Worm (Caenorhabditis elegans) whole organism, mixed stage, embryonic: ENCODE measurements around the gene ttr-8.
A peak's percentile ranks its signal among the peaks of the same experiment; 100 is the strongest.

Experiments used
- M03D4.4 ChIP-seq: sonication (generic microtip); optimal IDR thresholded peaks from 2 replicates; lab custom pipeline; 2017; ENCODE audit warnings: mild to moderate bottlenecking, missing genetic modification characterization, missing compliant biosample characterization
- blmp-1 ChIP-seq: fragments of 150-350 bp; optimal IDR thresholded peaks from 2 replicates; lab custom pipeline; 2014; ENCODE audit warnings: missing biosample characterization, missing genetic modification characterization
- ceh-39 ChIP-seq: fragments of 150-350 bp; optimal IDR thresholded peaks from 2 replicates; lab custom pipeline; 2014; ENCODE audit warnings: missing biosample characterization, missing genetic modification characterization
- ceh-43 ChIP-seq: fragments of 200-800 bp; sonication (Bioruptor generic); optimal IDR thresholded peaks from 2 replicates; lab custom pipeline; 2018; ENCODE audit warnings: mild to moderate bottlenecking, missing genetic modification characterization, moderate library complexity, missing compliant biosample characterization
- ceh-83 ChIP-seq: fragments of 200-800 bp; sonication (Bioruptor generic); optimal IDR thresholded peaks from 2 replicates; lab custom pipeline; 2018; ENCODE audit warnings: mild to moderate bottlenecking, missing genetic modification characterization, missing compliant biosample characterization
- cnd-1 ChIP-seq: fragments of 200-800 bp; sonication (Bioruptor generic); optimal IDR thresholded peaks from 2 replicates; lab custom pipeline; 2018; ENCODE audit warnings: mild to moderate bottlenecking, missing genetic modification characterization, missing compliant biosample characterization
- drap-1 ChIP-seq: fragments of 200-800 bp; sonication (Bioruptor generic); optimal IDR thresholded peaks from 3 replicates; lab custom pipeline; 2018; ENCODE audit warnings: mild to moderate bottlenecking, missing genetic modification characterization, missing compliant biosample characterization
- elt-1 ChIP-seq: sonication (generic microtip); optimal IDR thresholded peaks from 2 replicates; lab custom pipeline; 2017; ENCODE audit warnings: missing genetic modification characterization, mild to moderate bottlenecking, missing compliant biosample characterization, antibody characterized with exemption, moderate library complexity, borderline replicate concordance; ENCODE audit not compliant: insufficient read depth
- elt-3 ChIP-seq: fragments of 150-350 bp; optimal IDR thresholded peaks from 2 replicates; lab custom pipeline; 2014; ENCODE audit warnings: missing biosample characterization, missing genetic modification characterization
- flh-1 ChIP-seq: fragments of 200-800 bp; sonication (Bioruptor generic); optimal IDR thresholded peaks from 2 replicates; lab custom pipeline; 2018; ENCODE audit warnings: mild to moderate bottlenecking, missing genetic modification characterization, moderate library complexity, missing compliant biosample characterization
- hlh-1 ChIP-seq: fragments of 150-350 bp; optimal IDR thresholded peaks from 2 replicates; lab custom pipeline; 2014; ENCODE audit warnings: missing biosample characterization, missing genetic modification reagents, missing genetic modification characterization
- lin-13 ChIP-seq: fragments of 150-350 bp; optimal IDR thresholded peaks from 2 replicates; lab custom pipeline; 2014; ENCODE audit warnings: missing biosample characterization, missing genetic modification characterization
- lin-32 ChIP-seq: fragments of 200-800 bp; sonication (Bioruptor generic); optimal IDR thresholded peaks from 2 replicates; lab custom pipeline; 2018; ENCODE audit warnings: mild to moderate bottlenecking, missing genetic modification characterization, missing compliant biosample characterization
- lsy-2 ChIP-seq: fragments of 150-350 bp; optimal IDR thresholded peaks from 2 replicates; lab custom pipeline; 2014; ENCODE audit warnings: missing biosample characterization, missing genetic modification characterization
- mab-5 ChIP-seq: fragments of 150-350 bp; optimal IDR thresholded peaks from 2 replicates; lab custom pipeline; 2014; ENCODE audit warnings: missing biosample characterization, missing genetic modification characterization
- nhr-12 ChIP-seq: fragments of 150-350 bp; optimal IDR thresholded peaks from 2 replicates; lab custom pipeline; 2014; ENCODE audit warnings: missing biosample characterization, missing genetic modification characterization
- nhr-2 ChIP-seq: fragments of 150-350 bp; optimal IDR thresholded peaks from 2 replicates; lab custom pipeline; 2014; ENCODE audit warnings: missing biosample characterization, missing genetic modification characterization
- nhr-28 ChIP-seq: fragments of 150-350 bp; optimal IDR thresholded peaks from 2 replicates; lab custom pipeline; 2014; ENCODE audit warnings: missing biosample characterization, missing genetic modification characterization
- sem-2 ChIP-seq: fragments of 200-800 bp; sonication (Bioruptor generic); optimal IDR thresholded peaks from 2 replicates; lab custom pipeline; 2018; ENCODE audit warnings: mild to moderate bottlenecking, missing genetic modification characterization, missing compliant biosample characterization
- sptf-1 ChIP-seq: sonication (generic microtip); optimal IDR thresholded peaks from 2 replicates; lab custom pipeline; 2017; ENCODE audit warnings: mild to moderate bottlenecking, missing genetic modification characterization, moderate library complexity, missing compliant biosample characterization
- tbx-8 ChIP-seq: fragments of 200-800 bp; sonication (Bioruptor generic); optimal IDR thresholded peaks from 2 replicates; lab custom pipeline; 2018; ENCODE audit warnings: mild to moderate bottlenecking, missing genetic modification characterization, moderate library complexity, missing compliant biosample characterization
- unc-120 ChIP-seq: sonication (generic microtip); optimal IDR thresholded peaks from 2 replicates; lab custom pipeline; 2017; ENCODE audit warnings: missing genetic modification characterization, missing compliant biosample characterization; ENCODE audit not compliant: poor library complexity, severe bottlenecking
- unc-39 ChIP-seq: fragments of 150-350 bp; optimal IDR thresholded peaks from 2 replicates; lab custom pipeline; 2014; ENCODE audit warnings: missing biosample characterization, missing genetic modification characterization
- unc-62 ChIP-seq: fragments of 150-350 bp; optimal IDR thresholded peaks from 2 replicates; lab custom pipeline; 2014; ENCODE audit warnings: missing biosample characterization, missing genetic modification reagents, missing genetic modification characterization
- zip-8 ChIP-seq: fragments of 150-350 bp; optimal IDR thresholded peaks from 2 replicates; lab custom pipeline; 2014; ENCODE audit warnings: missing biosample characterization, missing genetic modification characterization
- ztf-11 ChIP-seq: fragments of 150-350 bp; optimal IDR thresholded peaks from 2 replicates; lab custom pipeline; 2014; ENCODE audit warnings: missing biosample characterization, missing genetic modification characterization

Gene ttr-8

DNA sequence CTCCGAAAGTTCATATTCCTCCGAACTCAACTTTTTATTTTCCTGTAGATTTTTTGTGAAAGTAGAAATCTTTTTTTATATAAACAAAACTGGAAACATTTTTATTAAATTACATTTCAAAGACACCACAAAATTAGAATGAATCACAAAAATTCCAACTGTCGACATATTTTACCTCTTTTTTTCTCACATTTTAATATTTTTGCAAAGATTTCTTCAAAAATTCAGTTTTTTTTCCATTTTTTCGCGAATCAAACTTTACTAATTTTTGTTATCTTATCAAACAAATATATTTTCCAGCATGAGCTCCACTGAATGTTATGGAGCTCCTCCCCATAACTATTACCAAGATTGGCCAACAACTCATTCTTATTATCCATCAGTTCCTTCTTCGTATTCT, 9.8 kb downstream of the ttr-8 start, which contains the start of gene ceh-13:
ceh-13 (plus strand) TSS at position 301 of the 400 bp plus-strand sequence.
- TF ChIP-seq elt-1 (tag; lab: Kevin White, UChicago) = no peak
- TF ChIP-seq ceh-43 (GFP tag; lab: Kevin White, UChicago) = no peak
- TF ChIP-seq unc-120 (tag; lab: Kevin White, UChicago) = no peak
- no peak for TF ChIP-seq nhr-12
- no peak for TF ChIP-seq ceh-39 (tag; lab: Kevin White, UChicago)
- no peak for TF ChIP-seq sem-2
- TF ChIP-seq nhr-28 (tag; lab: Kevin White, UChicago) = no peak
- TF ChIP-seq ztf-11 (tag; lab: Kevin White, UChicago) = no peak

ce11 chrIII:7554697-7555145, 10.4 kb downstream of the ttr-8 start:
- TF ChIP-seq nhr-12 (no peak), lin-32 (GFP tag; lab: Kevin White, UChicago) (no peak), sptf-1 (tag; lab: Kevin White, UChicago) (no peak), elt-1 (tag; lab: Kevin White, UChicago) (no peak), unc-62 (GFP tag; lab: Kevin White, UChicago) (peak; percentile 99), blmp-1 (tag; lab: Kevin White, UChicago) (no peak), elt-3 (tag; lab: Kevin White, UChicago) (no peak), nhr-2 (tag; lab: Kevin White, UChicago) (no peak), mab-5 (tag; lab: Kevin White, UChicago) (peak; percentile 92), M03D4.4 (peak; percentile 11), ceh-39 (tag; lab: Kevin White, UChicago) (no peak), drap-1 (no peak), tbx-8 (GFP tag; lab: Kevin White, UChicago) (no peak), unc-120 (tag; lab: Kevin White, UChicago) (peak; percentile 84), ceh-83 (GFP tag; lab: Kevin White, UChicago) (no peak), lsy-2 (tag; lab: Kevin White, UChicago) (peak; percentile 61)
- TF ChIP-seq, all 35 proteins: peak for 5

DNA sequence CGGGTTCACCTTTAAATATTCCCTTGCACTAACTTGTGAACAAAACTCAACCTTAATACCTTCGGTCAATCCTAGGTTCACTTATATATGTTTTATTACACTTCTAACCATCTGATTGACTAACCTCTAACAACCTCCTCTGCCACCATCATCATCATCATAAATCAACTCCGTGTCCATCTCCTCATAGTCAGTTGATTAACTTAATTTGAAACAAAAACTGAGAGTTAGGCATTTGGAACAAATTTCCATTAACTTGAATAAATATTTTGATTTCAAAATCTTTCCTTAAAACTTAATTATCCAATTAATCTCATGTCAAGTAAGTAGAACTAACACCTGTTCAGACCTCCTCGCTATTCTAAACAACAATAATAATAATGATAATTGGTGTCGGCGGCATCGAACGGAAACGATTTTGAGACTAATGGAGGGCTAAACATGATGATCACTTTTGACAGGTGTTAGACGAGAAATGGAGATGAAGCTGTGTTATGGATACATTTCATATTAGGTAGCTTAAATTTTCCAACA, 11.4 kb downstream of the ttr-8 start:
- no peak for TF ChIP-seq hlh-1
- peak; percentile 19 for TF ChIP-seq nhr-2 (tag; lab: Kevin White, UChicago)
- peak; percentile 66 for TF ChIP-seq unc-62 (GFP tag; lab: Kevin White, UChicago)

ce11 chrIII:7552859-7553258, 12.3 kb downstream of the ttr-8 start:
- TF ChIP-seq unc-39 (no peak), lin-32 (GFP tag; lab: Kevin White, UChicago) (no peak), drap-1 (no peak)
- TF ChIP-seq, all 35 proteins: peak for 0

- TF ChIP-seq lsy-2 (tag; lab: Kevin White, UChicago) (no peak), unc-39 (no peak), unc-62 (GFP tag; lab: Kevin White, UChicago) (peak; percentile 28)
These were observed 14.2 kb downstream of the ttr-8 start for ce11 chrIII:7550979-7551378.

ce11 chrIII:7548963-7549362, 16.2 kb downstream of the ttr-8 start:
- TF ChIP-seq unc-120 (tag; lab: Kevin White, UChicago) (peak; percentile 50), hlh-1 (peak; percentile 78), zip-8 (tag; lab: Kevin White, UChicago) (no peak), tbx-8 (GFP tag; lab: Kevin White, UChicago) (no peak), lin-32 (GFP tag; lab: Kevin White, UChicago) (no peak), mab-5 (tag; lab: Kevin White, UChicago) (no peak), cnd-1 (tag; lab: Kevin White, UChicago) (peak; percentile 14), lin-13 (no peak), nhr-2 (tag; lab: Kevin White, UChicago) (no peak), flh-1 (GFP tag; lab: Kevin White, UChicago) (no peak), elt-3 (tag; lab: Kevin White, UChicago) (no peak), unc-62 (GFP tag; lab: Kevin White, UChicago) (peak; percentile 96), sptf-1 (tag; lab: Kevin White, UChicago) (no peak)
